Worm (Caenorhabditis elegans) whole organism, mixed stage, embryonic: ENCODE measurements around the gene ZC239.20.

Experiments used
- ceh-83 ChIP-seq: fragments of 200-800 bp; sonication (Bioruptor generic); optimal IDR thresholded peaks from 2 replicates; lab custom pipeline; 2018; ENCODE audit warnings: mild to moderate bottlenecking, missing genetic modification characterization, missing compliant biosample characterization
- ces-1 ChIP-seq: fragments of 150-350 bp; optimal IDR thresholded peaks from 2 replicates; lab custom pipeline; 2014; ENCODE audit warnings: missing biosample characterization, missing genetic modification reagents, missing genetic modification characterization
- drap-1 ChIP-seq: fragments of 200-800 bp; sonication (Bioruptor generic); optimal IDR thresholded peaks from 3 replicates; lab custom pipeline; 2018; ENCODE audit warnings: mild to moderate bottlenecking, missing genetic modification characterization, missing compliant biosample characterization
- unc-62 ChIP-seq: fragments of 150-350 bp; optimal IDR thresholded peaks from 2 replicates; lab custom pipeline; 2014; ENCODE audit warnings: missing biosample characterization, missing genetic modification reagents, missing genetic modification characterization

- TF ChIP-seq drap-1 (GFP tag; lab: Kevin White, UChicago) (no peak), ces-1 (GFP tag; lab: Kevin White, UChicago) (no peak), unc-62 (no peak), ceh-83 (GFP tag; lab: Kevin White, UChicago) (no peak)
These were observed 19.5 kb upstream of the ZC239.20 start, which contains the start of gene ZC239.17 for ce11 chrII:3225780-3226179.
